Worm (Caenorhabditis elegans): ENCODE data around the gene F20G2.3.

ce11 chrV:13780902-13781301, 12.6 kb upstream of the F20G2.3 start:
- no peak for TF ChIP-seq unc-62 (GFP tag; optimal IDR thresholded peaks at IDR 0.05)
- no peak for TF ChIP-seq him-1 (tag; optimal IDR thresholded peaks at IDR 0.05)
- no peak for TF ChIP-seq bed-1 (GFP tag; IDR thresholded peaks at IDR 0.05)
- no peak for TF ChIP-seq ztf-26 (tag; optimal IDR thresholded peaks at IDR 0.05)
- TF ChIP-seq hlh-12 (tag; optimal IDR thresholded peaks at IDR 0.05) = no peak
- no peak for TF ChIP-seq ztf-6 (GFP tag; IDR thresholded peaks at IDR 0.05)
- TF ChIP-seq lin-26 (GFP tag; IDR thresholded peaks at IDR 0.05) = no peak
- TF ChIP-seq ztf-18 (tag; optimal IDR thresholded peaks at IDR 0.05) = no peak
- TF ChIP-seq Y79H2A.3 (GFP tag; conservative IDR thresholded peaks at IDR 0.05) = no peak
- TF ChIP-seq aptf-2 (GFP tag; conservative IDR thresholded peaks at IDR 0.05) = no peak
- no peak for TF ChIP-seq snpc-4 (GFP tag; optimal IDR thresholded peaks at IDR 0.05)
- no peak for TF ChIP-seq snpc-4 (tag; optimal IDR thresholded peaks at IDR 0.05)
